Fruit fly (Drosophila melanogaster): ENCODE results near the gene smo.

DNA sequence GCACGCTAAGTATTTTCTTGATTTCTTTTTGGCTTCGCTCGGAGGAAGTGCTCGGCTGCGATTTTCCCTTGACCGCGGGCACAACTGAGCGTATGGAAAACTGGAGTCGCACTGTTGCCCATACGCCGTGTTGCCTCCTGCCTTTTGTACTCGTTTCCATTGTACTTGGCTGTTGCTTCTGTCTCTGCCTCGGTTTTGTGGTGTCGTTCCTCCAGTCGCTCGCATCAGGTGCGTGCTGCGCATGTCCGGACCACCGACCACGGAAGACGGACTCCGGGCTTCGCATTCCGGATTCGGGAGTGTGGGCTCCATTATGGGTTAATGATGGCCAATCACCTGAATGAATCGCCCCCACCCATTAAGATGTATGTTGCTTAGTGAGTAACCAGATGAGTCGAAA is 14.3 kb downstream of the smo start, which contains the start of gene CG3625:
- TF ChIP-seq dsf (GFP tag; optimal IDR thresholded peaks at IDR 0.05; ENCODE audit: borderline replicate concordance), result no peak
- TF ChIP-seq OdsH (GFP tag; optimal IDR thresholded peaks at IDR 0.05), result no peak
- no peak for TF ChIP-seq Vsx2 (GFP tag; optimal IDR thresholded peaks at IDR 0.05; ENCODE audit: partially characterized antibody)
- TF ChIP-seq CG9705 (GFP tag; optimal IDR thresholded peaks at IDR 0.05), result no peak
- TF ChIP-seq fru (GFP tag; optimal IDR thresholded peaks at IDR 0.05), result no peak
- TF ChIP-seq psq (GFP tag; optimal IDR thresholded peaks at IDR 0.05), result no peak
- TF ChIP-seq Sp1 (GFP tag; optimal IDR thresholded peaks at IDR 0.05), result no peak
- TF ChIP-seq N (GFP tag; optimal IDR thresholded peaks at IDR 0.05), result no peak
- TF ChIP-seq Dfd (GFP tag; optimal IDR thresholded peaks at IDR 0.05), result no peak
- no peak for TF ChIP-seq HLH106 (tag; optimal IDR thresholded peaks at IDR 0.05)
